Worm (Caenorhabditis elegans): Measurements from ENCODE around the gene F18A11.5.

F18A11.5 gene

ce11 chrII:12992980-12993379, 21.1 kb downstream of the F18A11.5 start:
- TF ChIP-seq cog-1 (tag; optimal IDR thresholded peaks at IDR 0.05) (no peak), ref-1 (GFP tag; conservative IDR thresholded peaks at IDR 0.05) (no peak), T22C8.4 (GFP tag; IDR thresholded peaks at IDR 0.05) (no peak), ztf-29 (GFP tag; IDR thresholded peaks at IDR 0.05) (no peak), ztf-23 (GFP tag; IDR thresholded peaks at IDR 0.05) (no peak), klf-2 (GFP tag; conservative IDR thresholded peaks at IDR 0.05) (no peak), tab-1 (GFP tag; IDR thresholded peaks at IDR 0.05) (no peak), flt-1 (GFP tag; IDR thresholded peaks at IDR 0.05) (no peak), med-1 (GFP tag; optimal IDR thresholded peaks at IDR 0.05; ENCODE audit: insufficient read depth) (no peak)

- TF ChIP-seq klf-2 (GFP tag; conservative IDR thresholded peaks at IDR 0.05) (no peak), ref-1 (GFP tag; conservative IDR thresholded peaks at IDR 0.05) (no peak), cog-1 (tag; optimal IDR thresholded peaks at IDR 0.05) (no peak), flt-1 (GFP tag; IDR thresholded peaks at IDR 0.05) (no peak), med-1 (GFP tag; optimal IDR thresholded peaks at IDR 0.05; ENCODE audit: insufficient read depth) (no peak), tab-1 (GFP tag; IDR thresholded peaks at IDR 0.05) (no peak), ztf-29 (GFP tag; IDR thresholded peaks at IDR 0.05) (no peak), T22C8.4 (GFP tag; IDR thresholded peaks at IDR 0.05) (no peak), ztf-23 (GFP tag; IDR thresholded peaks at IDR 0.05) (no peak)
Measured at ce11 chrII:12992193-12992592, 21.9 kb downstream of the F18A11.5 start.

- TF ChIP-seq T22C8.4 (GFP tag; IDR thresholded peaks at IDR 0.05) (no peak), tab-1 (GFP tag; IDR thresholded peaks at IDR 0.05) (no peak)
Measured at ce11 chrII:12991594-12991993, 22.5 kb downstream of the F18A11.5 start.

- TF ChIP-seq ref-1 (GFP tag; conservative IDR thresholded peaks at IDR 0.05), result no peak
- no peak for TF ChIP-seq tab-1 (GFP tag; IDR thresholded peaks at IDR 0.05)
Measured at ce11 chrII:12990964-12991593, 23.0 kb downstream of the F18A11.5 start.

- TF ChIP-seq ztf-23 (GFP tag; IDR thresholded peaks at IDR 0.05), result no peak
- no peak for TF ChIP-seq ztf-29 (GFP tag; IDR thresholded peaks at IDR 0.05)
- TF ChIP-seq ref-1 (GFP tag; conservative IDR thresholded peaks at IDR 0.05), result no peak
- TF ChIP-seq T22C8.4 (GFP tag; IDR thresholded peaks at IDR 0.05), result no peak
Measured at ce11 chrII:12990191-12990590, 23.9 kb downstream of the F18A11.5 start.

ce11 chrII:12987799-12988198, 26.3 kb downstream of the F18A11.5 start:
- TF ChIP-seq ztf-29 (GFP tag; IDR thresholded peaks at IDR 0.05), result no peak
- no peak for TF ChIP-seq cog-1 (tag; optimal IDR thresholded peaks at IDR 0.05)
- TF ChIP-seq ztf-23 (GFP tag; IDR thresholded peaks at IDR 0.05), result 0 out of 2 replicates have a peak, but pooled peaks have one; percentile 18
- no peak for TF ChIP-seq med-1 (GFP tag; optimal IDR thresholded peaks at IDR 0.05; ENCODE audit: insufficient read depth)
- TF ChIP-seq ref-1 (GFP tag; conservative IDR thresholded peaks at IDR 0.05), result no peak
- TF ChIP-seq tab-1 (GFP tag; IDR thresholded peaks at IDR 0.05), result no peak
- no peak for TF ChIP-seq flt-1 (GFP tag; IDR thresholded peaks at IDR 0.05)

- TF ChIP-seq cog-1 (tag; optimal IDR thresholded peaks at IDR 0.05) (peak; percentile 1), tab-1 (GFP tag; IDR thresholded peaks at IDR 0.05) (no peak), med-1 (GFP tag; optimal IDR thresholded peaks at IDR 0.05; ENCODE audit: insufficient read depth) (no peak)
Measured at ce11 chrII:12985813-12986212, 28.3 kb downstream of the F18A11.5 start.

- TF ChIP-seq ref-1 (GFP tag; conservative IDR thresholded peaks at IDR 0.05) (no peak), cog-1 (tag; optimal IDR thresholded peaks at IDR 0.05) (no peak), T22C8.4 (GFP tag; IDR thresholded peaks at IDR 0.05) (no peak), tab-1 (GFP tag; IDR thresholded peaks at IDR 0.05) (0 out of 2 replicates have a peak, but pooled peaks have one; percentile 45)
Measured at ce11 chrII:12984709-12985108, 29.4 kb downstream of the F18A11.5 start.

- TF ChIP-seq ref-1 (GFP tag; conservative IDR thresholded peaks at IDR 0.05) (no peak), tab-1 (GFP tag; IDR thresholded peaks at IDR 0.05) (no peak), med-1 (GFP tag; optimal IDR thresholded peaks at IDR 0.05; ENCODE audit: insufficient read depth) (no peak), ztf-29 (GFP tag; IDR thresholded peaks at IDR 0.05) (no peak), T22C8.4 (GFP tag; IDR thresholded peaks at IDR 0.05) (no peak), ztf-23 (GFP tag; IDR thresholded peaks at IDR 0.05) (no peak), cog-1 (tag; optimal IDR thresholded peaks at IDR 0.05) (no peak), klf-2 (GFP tag; conservative IDR thresholded peaks at IDR 0.05) (no peak), flt-1 (GFP tag; IDR thresholded peaks at IDR 0.05) (no peak)
Measured at ce11 chrII:12982830-12983229, 31.3 kb downstream of the F18A11.5 start.

- no peak for TF ChIP-seq tab-1 (GFP tag; IDR thresholded peaks at IDR 0.05)
- no peak for TF ChIP-seq ztf-29 (GFP tag; IDR thresholded peaks at IDR 0.05)
Measured at ce11 chrII:12981980-12982575, 32.0 kb downstream of the F18A11.5 start.

- no peak for TF ChIP-seq ztf-29 (GFP tag; IDR thresholded peaks at IDR 0.05)
- TF ChIP-seq ref-1 (GFP tag; conservative IDR thresholded peaks at IDR 0.05), result no peak
- TF ChIP-seq med-1 (GFP tag; optimal IDR thresholded peaks at IDR 0.05; ENCODE audit: insufficient read depth), result no peak
- no peak for TF ChIP-seq klf-2 (GFP tag; conservative IDR thresholded peaks at IDR 0.05)
- no peak for TF ChIP-seq T22C8.4 (GFP tag; IDR thresholded peaks at IDR 0.05)
- no peak for TF ChIP-seq tab-1 (GFP tag; IDR thresholded peaks at IDR 0.05)
- TF ChIP-seq cog-1 (tag; optimal IDR thresholded peaks at IDR 0.05), result no peak
- TF ChIP-seq flt-1 (GFP tag; IDR thresholded peaks at IDR 0.05), result no peak
- TF ChIP-seq ztf-23 (GFP tag; IDR thresholded peaks at IDR 0.05), result no peak
Measured at ce11 chrII:12980212-12980611, 33.9 kb downstream of the F18A11.5 start, which contains the start of gene cyd-1. Gene cyd-1 (plus strand): TSS chrII:12980591.

Measured in whole organism, midembryonic.